Fruit fly (Drosophila melanogaster) S2 (cell line): ENCODE data around the gene CG14221.

Experiments
- CG8478 ChIP-seq: fragments of >200 bp; optimal IDR thresholded peaks from 2 replicates; lab custom pipeline; 2018
- CTCF ChIP-seq, 2 experiments: fragments of >200 bp; optimal IDR thresholded peaks; 2 replicates each; lab custom pipeline; 2018

Gene CG14221

DNA sequence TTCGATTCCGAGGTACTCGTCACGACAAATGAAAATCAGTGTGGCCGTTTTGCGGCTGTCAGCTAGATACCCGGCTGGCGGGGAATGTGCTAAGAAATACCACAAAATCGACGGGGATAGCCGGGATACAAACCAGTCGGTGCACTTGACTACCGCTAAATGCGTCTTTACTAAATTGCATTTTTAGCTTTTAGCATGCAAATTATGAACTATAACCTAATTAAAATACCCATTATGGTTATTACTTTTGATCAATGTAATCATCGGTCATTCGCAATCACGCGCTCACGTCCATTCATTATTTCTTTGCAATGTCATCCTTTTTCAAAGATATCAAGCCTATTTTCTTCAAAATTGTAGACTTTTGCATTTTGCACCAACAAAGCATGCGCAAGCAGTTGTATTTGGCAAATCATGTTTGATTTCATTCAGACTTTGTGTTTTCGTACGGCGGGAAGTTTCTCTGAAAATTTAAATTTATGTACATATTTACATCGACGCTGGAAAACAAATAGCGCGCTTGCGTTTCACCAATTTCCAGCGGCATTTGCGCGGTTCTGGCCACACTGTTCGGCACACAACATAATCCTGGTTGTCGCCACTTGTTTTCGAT lies 17.4 kb upstream of the CG14221 start, which contains the start of gene Rcd-1:
Gene Rcd-1 (plus strand): TSS at position 440 of the 613 bp plus-strand sequence.
- TF ChIP-seq CTCF (optimal IDR thresholded peaks at IDR 0.05; lab: Kevin White, UChicago) (peak; percentile 19 to 48), CG8478 (no peak)

dm6 chrX:19637434-19638327 lies 16.6 kb upstream of the CG14221 start:
- TF ChIP-seq CG8478 = peak; percentile 53
- no peak for TF ChIP-seq CTCF (optimal IDR thresholded peaks at IDR 0.05; lab: Kevin White, UChicago)

DNA sequence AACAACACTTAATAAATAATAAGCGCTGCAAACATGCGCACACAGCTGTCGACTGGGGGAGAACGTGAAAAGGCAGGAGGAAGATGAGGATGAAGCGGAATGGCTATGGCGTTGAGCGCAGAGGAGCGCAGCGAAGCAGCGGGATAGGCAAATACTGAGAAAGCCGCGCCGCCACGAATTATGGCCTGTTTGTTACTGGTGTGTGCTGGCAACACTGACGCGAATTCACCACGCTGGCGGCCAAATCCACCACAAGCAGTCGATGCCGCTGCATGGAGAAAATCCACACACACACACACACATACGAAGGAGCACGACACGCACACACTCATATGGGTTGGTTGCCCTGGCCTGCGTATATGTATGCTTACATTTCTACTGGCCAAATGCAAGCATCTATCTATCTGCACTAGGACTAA lies 16.0 kb upstream of the CG14221 start:
- TF ChIP-seq CTCF (optimal IDR thresholded peaks at IDR 0.05; lab: Kevin White, UChicago) = no peak
- TF ChIP-seq CG8478 = no peak

DNA sequence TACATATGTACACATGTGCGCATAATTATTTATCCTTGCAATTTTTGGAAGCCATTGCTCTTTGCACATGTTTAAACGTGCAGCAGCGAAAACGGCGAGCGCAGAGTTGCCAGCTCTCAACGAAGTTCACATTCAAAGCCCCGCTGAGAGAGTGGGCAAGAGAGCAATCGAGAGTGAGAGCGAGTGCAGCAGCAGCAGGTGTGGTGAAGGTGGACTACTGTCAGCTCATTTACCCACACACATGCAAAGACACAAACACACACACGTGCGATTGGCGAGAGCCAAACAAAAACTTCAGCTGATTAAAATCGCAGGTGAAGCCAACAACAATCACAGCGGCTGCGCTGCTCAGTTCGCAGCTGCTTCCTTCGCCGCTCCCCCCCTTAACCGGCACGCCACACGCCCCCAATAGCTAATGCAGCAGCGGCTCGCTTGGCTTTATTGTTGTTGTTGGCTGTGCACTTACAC lies 10.4 kb upstream of the CG14221 start:
- no peak for TF ChIP-seq CG8478
- no peak for TF ChIP-seq CTCF (optimal IDR thresholded peaks at IDR 0.05; lab: Kevin White, UChicago)

DNA sequence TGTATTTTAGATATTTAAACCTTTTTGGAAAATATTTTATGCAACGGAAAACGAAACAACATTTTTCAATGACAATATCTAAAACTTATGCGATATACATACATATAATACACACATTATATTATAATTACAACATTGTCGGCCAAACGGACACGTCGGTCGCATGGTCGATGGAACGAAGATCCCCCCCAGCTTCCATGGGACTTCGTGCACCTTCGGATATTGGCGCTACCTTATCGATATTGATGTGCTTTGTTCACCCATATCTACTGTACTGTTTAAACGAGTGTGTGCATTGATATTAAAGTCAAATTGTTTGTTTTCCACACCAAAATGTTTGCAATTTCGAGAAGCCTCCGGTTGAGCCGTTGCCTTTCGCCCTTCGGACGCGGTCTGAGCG lies 4.4 kb upstream of the CG14221 start, which contains the start of gene CG14212:
Gene CG14212 (plus strand): TSS at position 301 of the 400 bp plus-strand sequence.
- TF ChIP-seq CTCF (optimal IDR thresholded peaks at IDR 0.05; lab: Kevin White, UChicago) = no peak
- no peak for TF ChIP-seq CG8478

- no peak for TF ChIP-seq CG8478
- TF ChIP-seq CTCF (optimal IDR thresholded peaks at IDR 0.05; lab: Kevin White, UChicago) = no peak
These were observed 1.9 kb upstream of the CG14221 start, which contains the start of the genes Naa20A and MKP-4 for dm6 chrX:19622924-19623323. Naa20A (minus strand) TSS chrX:19623074. MKP-4 (plus strand) TSS chrX:19623114.

dm6 chrX:19618183-19618740 lies 2.8 kb downstream of the CG14221 start, which contains the start of the genes Pstk and Tim9b:
Pstk (minus strand) TSS chrX:19618537.
Tim9b (minus strand) TSS chrX:19618537.
- TF ChIP-seq CG8478 (no peak), CTCF (optimal IDR thresholded peaks at IDR 0.05; lab: Kevin White, UChicago) (no peak)

- TF ChIP-seq CTCF (optimal IDR thresholded peaks at IDR 0.05; lab: Kevin White, UChicago) = no peak
- no peak for TF ChIP-seq CG8478
These were observed 4.9 kb downstream of the CG14221 start, which contains the start of gene CG14210 for dm6 chrX:19615990-19616663. CG14210 (plus strand) TSS chrX:19616196.

- TF ChIP-seq CG8478 (no peak), CTCF (optimal IDR thresholded peaks at IDR 0.05; lab: Kevin White, UChicago) (no peak)
These were observed 7.6 kb downstream of the CG14221 start for dm6 chrX:19613473-19613872.

DNA sequence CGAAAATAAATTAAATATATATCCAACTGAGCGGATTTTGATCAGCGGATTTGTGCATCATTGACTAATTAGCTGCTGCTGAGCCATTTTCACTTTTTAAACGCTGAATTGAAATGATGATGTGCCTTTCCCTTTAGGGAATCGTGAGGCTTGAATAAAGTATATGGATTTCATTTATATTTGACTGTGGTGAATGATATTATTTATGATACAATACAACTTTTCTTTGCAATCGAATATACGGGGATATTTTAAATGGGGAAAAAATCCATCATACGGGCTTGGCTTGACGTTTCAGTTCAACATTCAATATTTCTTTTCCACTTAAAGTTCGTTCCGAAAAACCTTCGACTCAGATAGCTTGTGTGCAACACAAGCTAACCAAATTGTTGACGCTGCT lies 9.8 kb downstream of the CG14221 start, which contains the start of the genes Shawn and Tyler:
Gene Shawn (plus strand): TSS at position 301 of the 400 bp plus-strand sequence.
Gene Tyler (plus strand): TSS at position 301 of the 400 bp plus-strand sequence.
- TF ChIP-seq CG8478 = no peak
- TF ChIP-seq CTCF (optimal IDR thresholded peaks at IDR 0.05; lab: Kevin White, UChicago) = no peak

dm6 chrX:19608042-19608609 lies 12.9 kb downstream of the CG14221 start:
- TF ChIP-seq CTCF (optimal IDR thresholded peaks at IDR 0.05; lab: Kevin White, UChicago) (no peak), CG8478 (no peak)

DNA sequence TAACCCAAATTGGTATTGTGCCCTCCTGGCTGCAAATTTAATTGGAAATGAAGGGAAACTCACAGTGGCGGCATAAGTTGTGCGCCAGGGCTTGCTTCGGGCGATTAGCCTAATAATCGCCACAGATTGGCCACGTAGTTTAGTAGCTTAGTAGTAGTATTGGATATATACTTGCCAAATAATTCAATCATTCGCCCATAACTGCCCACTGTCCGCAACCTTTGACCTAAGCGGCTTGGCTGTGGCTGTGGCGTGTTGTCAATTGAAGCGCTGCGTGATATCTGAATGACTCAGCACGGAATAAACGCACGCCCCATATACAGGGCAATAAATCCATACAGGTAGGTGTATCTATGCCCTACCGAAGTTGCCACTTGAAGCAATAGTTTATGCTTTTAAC lies 14.1 kb downstream of the CG14221 start:
- TF ChIP-seq CG8478 = no peak
- no peak for TF ChIP-seq CTCF (optimal IDR thresholded peaks at IDR 0.05; lab: Kevin White, UChicago)

dm6 chrX:19606558-19606957 lies 14.5 kb downstream of the CG14221 start:
- no peak for TF ChIP-seq CG8478
- TF ChIP-seq CTCF (optimal IDR thresholded peaks at IDR 0.05; lab: Kevin White, UChicago) = no peak

DNA sequence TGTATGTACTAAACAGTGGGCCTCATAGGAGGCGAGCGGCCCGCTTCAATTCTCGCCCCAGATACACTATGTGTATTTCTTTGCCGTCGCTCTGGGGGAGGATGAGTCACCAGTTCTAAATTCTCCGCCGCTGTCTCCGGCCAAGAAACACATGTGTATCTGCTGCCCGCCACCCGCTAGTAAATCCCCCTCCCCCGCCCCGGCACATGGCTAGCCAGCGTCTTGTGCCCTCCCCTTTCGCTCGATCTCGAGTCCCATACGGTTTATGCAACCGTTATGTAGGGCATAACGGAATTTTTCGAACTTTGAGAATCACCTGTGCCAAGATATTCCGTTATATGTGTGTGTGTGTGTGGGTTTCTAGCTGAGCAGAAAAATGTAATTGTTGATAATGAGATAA lies 15.1 kb downstream of the CG14221 start:
- TF ChIP-seq CTCF (optimal IDR thresholded peaks at IDR 0.05; lab: Kevin White, UChicago) (no peak), CG8478 (no peak)
